Worm (Caenorhabditis elegans) whole organism, late embryonic: ENCODE measurements around the gene F11D11.12.

ENCODE experiments used
- C38D4.7 ChIP-seq: fragments of 200-800 bp; sonication (Bioruptor generic); optimal IDR thresholded peaks from 2 replicates; lab custom pipeline; 2018; ENCODE audit warnings: mild to moderate bottlenecking, missing genetic modification characterization, moderate library complexity, missing compliant biosample characterization
- F13H6.1 ChIP-seq: sonication (generic microtip); optimal IDR thresholded peaks from 2 replicates; lab custom pipeline; 2016; ENCODE audit warnings: missing genetic modification characterization, missing compliant biosample characterization
- K02D7.2 ChIP-seq: sonication (generic microtip); optimal IDR thresholded peaks from 2 replicates; lab custom pipeline; 2017; ENCODE audit warnings: mild to moderate bottlenecking, missing genetic modification characterization, missing compliant biosample characterization
- ahr-1 ChIP-seq: sonication (generic microtip); optimal IDR thresholded peaks from 2 replicates; lab custom pipeline; 2016; ENCODE audit warnings: missing genetic modification characterization, missing compliant biosample characterization
- ama-1 ChIP-seq: fragments of 150-350 bp; optimal IDR thresholded peaks from 2 replicates; lab custom pipeline; 2014
- ceh-14 ChIP-seq: sonication (generic microtip); optimal IDR thresholded peaks from 2 replicates; lab custom pipeline; 2016; ENCODE audit warnings: missing genotype, missing genetic modification characterization, missing compliant biosample characterization
- ceh-19 ChIP-seq: fragments of 200-800 bp; sonication (Bioruptor generic); optimal IDR thresholded peaks from 2 replicates; lab custom pipeline; 2018; ENCODE audit warnings: mild to moderate bottlenecking, missing genetic modification characterization, missing compliant biosample characterization
- ceh-22 ChIP-seq: sonication (generic microtip); optimal IDR thresholded peaks from 2 replicates; lab custom pipeline; 2017; ENCODE audit warnings: missing biosample characterization, missing genetic modification characterization
- ceh-24 ChIP-seq: sonication (generic microtip); optimal IDR thresholded peaks from 2 replicates; lab custom pipeline; 2016; ENCODE audit warnings: mild to moderate bottlenecking, missing genetic modification characterization, missing compliant biosample characterization
- ceh-31 ChIP-seq: sonication (generic microtip); optimal IDR thresholded peaks from 2 replicates; lab custom pipeline; 2016; ENCODE audit warnings: missing genetic modification characterization, missing compliant biosample characterization
- ceh-34 ChIP-seq: sonication (generic microtip); optimal IDR thresholded peaks from 2 replicates; lab custom pipeline; 2016; ENCODE audit warnings: mild to moderate bottlenecking, missing genetic modification characterization, missing compliant biosample characterization
- ceh-45 ChIP-seq: fragments of 200-800 bp; sonication (Bioruptor generic); IDR thresholded peaks from 2 replicates; pipeline ENCODE4 v1.3.6; 2022; ENCODE audit warnings: missing genetic modification reagents, missing genetic modification characterization, missing compliant biosample characterization
- ceh-48 ChIP-seq: sonication (generic microtip); optimal IDR thresholded peaks from 2 replicates; lab custom pipeline; 2016; ENCODE audit warnings: missing genetic modification characterization, inconsistent platforms, missing compliant biosample characterization
- ceh-6 ChIP-seq: fragments of 200-800 bp; sonication (Bioruptor generic); optimal IDR thresholded peaks from 2 replicates; lab custom pipeline; 2018; ENCODE audit warnings: mild to moderate bottlenecking, missing genetic modification characterization, missing compliant biosample characterization
- ceh-9 ChIP-seq: sonication (generic microtip); optimal IDR thresholded peaks from 2 replicates; lab custom pipeline; 2016; ENCODE audit warnings: mild to moderate bottlenecking, missing genetic modification characterization, inconsistent platforms, missing compliant biosample characterization
- dmd-4 ChIP-seq: sonication (generic microtip); optimal IDR thresholded peaks from 2 replicates; lab custom pipeline; 2016; ENCODE audit warnings: borderline replicate concordance, missing genetic modification characterization, missing compliant biosample characterization
- elt-2 ChIP-seq: sonication (generic microtip); optimal IDR thresholded peaks from 2 replicates; lab custom pipeline; 2016; ENCODE audit warnings: missing genetic modification reagents, missing genetic modification characterization, missing compliant biosample characterization
- elt-4 ChIP-seq: sonication (generic microtip); optimal IDR thresholded peaks from 2 replicates; lab custom pipeline; 2016; ENCODE audit warnings: missing genetic modification characterization, missing compliant biosample characterization
- eyg-1 ChIP-seq: sonication (generic microtip); optimal IDR thresholded peaks from 2 replicates; lab custom pipeline; 2016; ENCODE audit warnings: missing genotype, missing genetic modification characterization, missing compliant biosample characterization
- fkh-6 ChIP-seq: sonication (generic microtip); optimal IDR thresholded peaks from 2 replicates; lab custom pipeline; 2016; ENCODE audit warnings: missing genetic modification characterization, missing compliant biosample characterization
- hlh-13 ChIP-seq: fragments of 200-800 bp; sonication (Bioruptor generic); optimal IDR thresholded peaks from 2 replicates; lab custom pipeline; 2018; ENCODE audit warnings: mild to moderate bottlenecking, missing genetic modification characterization, missing compliant biosample characterization
- hlh-15 ChIP-seq: sonication (generic microtip); optimal IDR thresholded peaks from 2 replicates; lab custom pipeline; 2016; ENCODE audit warnings: missing genetic modification characterization, missing compliant biosample characterization
- hlh-30 ChIP-seq: sonication (generic microtip); optimal IDR thresholded peaks from 2 replicates; lab custom pipeline; 2017; ENCODE audit warnings: antibody characterized with exemption, missing genetic modification characterization, missing compliant biosample characterization; ENCODE audit not compliant: insufficient read depth
- hlh-8 ChIP-seq: sonication (generic microtip); optimal IDR thresholded peaks from 2 replicates; lab custom pipeline; 2016; ENCODE audit warnings: missing genotype, missing genetic modification characterization, missing compliant biosample characterization
- lim-6 ChIP-seq: sonication (generic microtip); optimal IDR thresholded peaks from 2 replicates; lab custom pipeline; 2016; ENCODE audit warnings: missing genetic modification characterization, missing compliant biosample characterization
- lin-11 ChIP-seq: fragments of 200-800 bp; sonication (Bioruptor generic); optimal IDR thresholded peaks from 2 replicates; lab custom pipeline; 2018; ENCODE audit warnings: mild to moderate bottlenecking, missing genetic modification characterization, missing compliant biosample characterization
- mec-3 ChIP-seq: sonication (generic microtip); optimal IDR thresholded peaks from 2 replicates; lab custom pipeline; 2016; ENCODE audit warnings: borderline replicate concordance, missing genetic modification characterization, missing compliant biosample characterization
- nhr-232 ChIP-seq: sonication (generic microtip); optimal IDR thresholded peaks from 2 replicates; lab custom pipeline; 2016; ENCODE audit warnings: missing genetic modification characterization, missing compliant biosample characterization
- pat-9 ChIP-seq: fragments of 200-800 bp; sonication (Bioruptor generic); optimal IDR thresholded peaks from 2 replicates; lab custom pipeline; 2018; ENCODE audit warnings: mild to moderate bottlenecking, missing genetic modification characterization, moderate library complexity, missing compliant biosample characterization
- pha-2 ChIP-seq: sonication (generic microtip); optimal IDR thresholded peaks from 2 replicates; lab custom pipeline; 2017; ENCODE audit warnings: mild to moderate bottlenecking, missing genetic modification characterization, missing compliant biosample characterization
- pqm-1 ChIP-seq: sonication (generic microtip); optimal IDR thresholded peaks from 2 replicates; lab custom pipeline; 2016; ENCODE audit warnings: missing genetic modification characterization, missing compliant biosample characterization
- pros-1 ChIP-seq: fragments of 150-350 bp; optimal IDR thresholded peaks from 2 replicates; lab custom pipeline; 2014; ENCODE audit warnings: missing biosample characterization, missing genetic modification reagents, missing genetic modification characterization
- ref-2 ChIP-seq: sonication (generic microtip); optimal IDR thresholded peaks from 2 replicates; lab custom pipeline; 2016; ENCODE audit warnings: missing genetic modification characterization, missing compliant biosample characterization
- rnt-1 ChIP-seq: sonication (generic microtip); optimal IDR thresholded peaks from 2 replicates; lab custom pipeline; 2016; ENCODE audit warnings: missing genetic modification characterization, missing compliant biosample characterization
- sdc-2 ChIP-seq: sonication (generic microtip); optimal IDR thresholded peaks from 2 replicates; lab custom pipeline; 2016; ENCODE audit warnings: missing genotype, missing genetic modification characterization, missing compliant biosample characterization
- syd-9 ChIP-seq: sonication (generic microtip); optimal IDR thresholded peaks from 2 replicates; lab custom pipeline; 2016; ENCODE audit warnings: mild to moderate bottlenecking, missing genetic modification characterization, moderate library complexity, missing compliant biosample characterization
- tbx-7 ChIP-seq: sonication (generic microtip); optimal IDR thresholded peaks from 2 replicates; lab custom pipeline; 2016; ENCODE audit warnings: missing genotype, missing genetic modification characterization, missing compliant biosample characterization
- ttx-3 ChIP-seq: sonication (generic microtip); optimal IDR thresholded peaks from 2 replicates; lab custom pipeline; 2016; ENCODE audit warnings: missing genetic modification reagents, missing genetic modification characterization, missing compliant biosample characterization
- unc-3 ChIP-seq, 2 experiments: fragments of 200-800 bp in 1 of 2; sonication (Bioruptor generic) in 1 of 2; sonication (generic microtip) in 1 of 2; conservative IDR thresholded peaks in 1 of 2; optimal IDR thresholded peaks in 1 of 2; 2 replicates each; pipeline versions ENCODE4 v1.3.6 to Lab custom; 2016 to 2022; ENCODE audit warnings: missing compliant biosample characterization in 2 of 2, missing genetic modification characterization in 2 of 2, missing genetic modification reagents in 1 of 2
- unc-55 ChIP-seq: sonication (generic microtip); optimal IDR thresholded peaks from 2 replicates; lab custom pipeline; 2017; ENCODE audit warnings: missing biosample characterization, missing genetic modification reagents, missing genetic modification characterization
- zip-5 ChIP-seq: sonication (generic microtip); optimal IDR thresholded peaks from 2 replicates; lab custom pipeline; 2016; ENCODE audit warnings: missing genetic modification characterization, missing compliant biosample characterization
- ztf-16 ChIP-seq: sonication (generic microtip); optimal IDR thresholded peaks from 2 replicates; lab custom pipeline; 2017; ENCODE audit warnings: missing genetic modification characterization, missing compliant biosample characterization

F11D11.12 gene

ce11 chrV:18719956-18720489 lies 30.5 kb downstream of the F11D11.12 start, which contains the start of gene Y17D7C.2:
TSS of gene Y17D7C.2 (minus strand) at chrV:18719987.
- no peak for TF ChIP-seq F13H6.1 (tag; lab: Kevin White, UChicago)
- no peak for TF ChIP-seq lin-11
- peak; percentile 66 for TF ChIP-seq elt-2 (tag; lab: Kevin White, UChicago)
- TF ChIP-seq ahr-1, result peak; percentile 2
- peak; percentile 57 for TF ChIP-seq nhr-232 (tag; lab: Kevin White, UChicago)
- TF ChIP-seq syd-9 (tag; lab: Kevin White, UChicago), result peak; percentile 21
- peak; percentile 13 for TF ChIP-seq tbx-7 (tag; lab: Kevin White, UChicago)
- peak; percentile 2 for TF ChIP-seq zip-5 (tag; lab: Kevin White, UChicago)
- peak; percentile 65 for TF ChIP-seq ceh-19
- TF ChIP-seq ceh-31, result peak; percentile 2
- TF ChIP-seq hlh-13, result peak; percentile 32
- peak; percentile 46 for TF ChIP-seq ceh-6 (GFP tag; lab: Kevin White, UChicago)
- TF ChIP-seq pat-9 (tag; lab: Kevin White, UChicago), result peak; percentile 36
- peak; percentile 40 for TF ChIP-seq rnt-1
- TF ChIP-seq ztf-16, result no peak
- no peak for TF ChIP-seq ama-1

ce11 chrV:18719412-18719811 lies 31.1 kb downstream of the F11D11.12 start:
- TF ChIP-seq unc-3 (GFP tag; conservative IDR thresholded peaks at IDR 0.05; lab: Robert Waterston, UW) (no peak), unc-3 (tag; optimal IDR thresholded peaks at IDR 0.05; lab: Kevin White, UChicago) (no peak), ztf-16 (peak; percentile 32)

ce11 chrV:18712118-18712517 lies 38.4 kb downstream of the F11D11.12 start:
- TF ChIP-seq pros-1 (tag; lab: Kevin White, UChicago), result no peak
- TF ChIP-seq tbx-7 (tag; lab: Kevin White, UChicago), result no peak
- no peak for TF ChIP-seq ceh-34 (tag; lab: Kevin White, UChicago)
- no peak for TF ChIP-seq ref-2 (tag; lab: Kevin White, UChicago)
- TF ChIP-seq elt-2 (tag; lab: Kevin White, UChicago), result no peak
- TF ChIP-seq hlh-13, result peak; percentile 6
- peak; percentile 67 for TF ChIP-seq rnt-1
- peak; percentile 7 for TF ChIP-seq pat-9 (tag; lab: Kevin White, UChicago)
- no peak for TF ChIP-seq pha-2
- no peak for TF ChIP-seq eyg-1 (tag; lab: Kevin White, UChicago)
- TF ChIP-seq ceh-48 (tag; lab: Kevin White, UChicago), result no peak
- no peak for TF ChIP-seq ceh-45
- no peak for TF ChIP-seq ceh-19
- TF ChIP-seq unc-55 (GFP tag; lab: Kevin White, UChicago), result no peak
- TF ChIP-seq sdc-2 (tag; lab: Kevin White, UChicago), result no peak
- no peak for TF ChIP-seq ceh-9 (tag; lab: Kevin White, UChicago)
- TF ChIP-seq pqm-1 (tag; lab: Kevin White, UChicago), result no peak
- TF ChIP-seq ceh-14 (tag; lab: Kevin White, UChicago), result no peak
- TF ChIP-seq lin-11, result no peak
- TF ChIP-seq ttx-3 (tag; lab: Kevin White, UChicago), result no peak
- TF ChIP-seq C38D4.7 (GFP tag; lab: Kevin White, UChicago), result no peak
- TF ChIP-seq ceh-6 (GFP tag; lab: Kevin White, UChicago), result peak; percentile 28
- no peak for TF ChIP-seq ahr-1
- TF ChIP-seq hlh-30 (tag; lab: Kevin White, UChicago), result no peak
- TF ChIP-seq lim-6 (tag; lab: Kevin White, UChicago), result no peak
- TF ChIP-seq ceh-22, result no peak
- no peak for TF ChIP-seq dmd-4 (tag; lab: Kevin White, UChicago)
- TF ChIP-seq mec-3 (tag; lab: Kevin White, UChicago), result no peak
- TF ChIP-seq hlh-15 (tag; lab: Kevin White, UChicago), result no peak
- no peak for TF ChIP-seq ceh-24 (tag; lab: Kevin White, UChicago)
- peak; percentile 12 for TF ChIP-seq nhr-232 (tag; lab: Kevin White, UChicago)
- TF ChIP-seq K02D7.2 (tag; lab: Kevin White, UChicago), result no peak
- no peak for TF ChIP-seq ztf-16
- TF ChIP-seq hlh-8 (tag; lab: Kevin White, UChicago), result no peak
- no peak for TF ChIP-seq elt-4
- TF ChIP-seq fkh-6 (tag; lab: Kevin White, UChicago), result no peak
